Worm (Caenorhabditis elegans): ENCODE data around the gene F55A11.1.

F55A11.1 gene

DNA sequence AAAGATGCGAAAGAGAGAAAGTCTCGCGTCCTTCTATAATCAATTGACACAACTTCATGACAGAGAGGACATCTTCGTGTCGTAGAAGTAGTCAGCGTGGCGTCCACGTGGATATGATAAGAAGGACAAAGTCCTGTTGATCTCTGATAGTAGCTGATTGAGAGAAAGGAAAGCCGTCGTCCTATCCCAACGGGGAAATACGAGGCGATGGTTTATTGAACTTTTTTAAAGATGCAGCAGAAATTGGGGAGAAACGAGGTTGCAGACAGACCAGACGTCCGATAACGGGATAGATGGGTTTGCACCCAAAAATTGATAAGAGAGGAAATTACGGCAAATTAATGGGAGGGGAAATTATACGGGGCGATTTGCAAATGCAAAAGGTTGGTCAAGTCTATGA lies 38.3 kb upstream of the F55A11.1 start (continued):
- TF ChIP-seq ceh-63 (GFP tag; optimal IDR thresholded peaks at IDR 0.05) (no peak), nhr-71 (tag; optimal IDR thresholded peaks at IDR 0.05) (peak; percentile 91), pag-3 (tag; optimal IDR thresholded peaks at IDR 0.05; ENCODE audit: borderline replicate concordance, insufficient read depth) (no peak), efl-3 (GFP tag; optimal IDR thresholded peaks at IDR 0.05) (no peak), C34B4.2 (tag; optimal IDR thresholded peaks at IDR 0.05) (no peak), irx-1 (tag; optimal IDR thresholded peaks at IDR 0.05) (no peak), nhr-28 (tag; optimal IDR thresholded peaks at IDR 0.05) (no peak), unc-30 (tag; optimal IDR thresholded peaks at IDR 0.05) (no peak), nhr-237 (tag; optimal IDR thresholded peaks at IDR 0.05) (no peak), nhr-47 (tag; optimal IDR thresholded peaks at IDR 0.05) (peak; percentile 73), ceh-88 (GFP tag; IDR thresholded peaks at IDR 0.05) (no peak), hlh-17 (GFP tag; optimal IDR thresholded peaks at IDR 0.05; ENCODE audit: borderline replicate concordance) (no peak), lin-35 (GFP tag; optimal IDR thresholded peaks at IDR 0.05) (peak in 1 of 2 experiments; percentile 69), fkh-4 (tag; optimal IDR thresholded peaks at IDR 0.05; ENCODE audit: borderline replicate concordance) (no peak), rnt-1 (tag; optimal IDR thresholded peaks at IDR 0.05) (no peak), Y116A8C.19 (tag; optimal IDR thresholded peaks at IDR 0.05; ENCODE audit: borderline replicate concordance) (no peak), ama-1 (optimal IDR thresholded peaks at IDR 0.05) (no peak), alr-1 (tag; optimal IDR thresholded peaks at IDR 0.05; ENCODE audit: borderline replicate concordance) (no peak), egl-13 (tag; optimal IDR thresholded peaks at IDR 0.05) (no peak), ets-5 (GFP tag; IDR thresholded peaks at IDR 0.05) (no peak), F16B12.6 (tag; optimal IDR thresholded peaks at IDR 0.05) (no peak), unc-98 (GFP tag; IDR thresholded peaks at IDR 0.05) (no peak), swsn-7 (tag; optimal IDR thresholded peaks at IDR 0.05) (peak; percentile 19), elt-3 (tag; optimal IDR thresholded peaks at IDR 0.05) (peak; percentile 84 to 100 (median 98)), fos-1 (tag; optimal IDR thresholded peaks at IDR 0.05) (no peak), grh-1 (GFP tag; IDR thresholded peaks at IDR 0.05) (peak; percentile 86), snpc-4 (tag; optimal IDR thresholded peaks at IDR 0.05) (no peak), pqm-1 (tag; optimal IDR thresholded peaks at IDR 0.05) (no peak), nhr-20 (tag; optimal IDR thresholded peaks at IDR 0.05) (peak; percentile 95), nhr-11 (tag; optimal IDR thresholded peaks at IDR 0.05) (no peak), skn-1 (tag; optimal IDR thresholded peaks at IDR 0.05) (no peak), egl-27 (tag; optimal IDR thresholded peaks at IDR 0.05) (peak in 1 of 2 experiments; percentile 60), nhr-84 (tag; optimal IDR thresholded peaks at IDR 0.05) (no peak), hpl-2 (GFP tag; optimal IDR thresholded peaks at IDR 0.05) (no peak), nhr-90 (tag; optimal IDR thresholded peaks at IDR 0.05; ENCODE audit: poor library complexity) (peak; percentile 89), lsy-2 (tag; optimal IDR thresholded peaks at IDR 0.05) (peak; percentile 30 to 61), sup-37 (GFP tag; optimal IDR thresholded peaks at IDR 0.05) (no peak), mab-9 (GFP tag; IDR thresholded peaks at IDR 0.05) (no peak), isw-1 (GFP tag; IDR thresholded peaks at IDR 0.05) (no peak), elt-2 (tag; optimal IDR thresholded peaks at IDR 0.05) (no peak), nhr-85 (tag) (peak; percentile 99), blmp-1 (tag; optimal IDR thresholded peaks at IDR 0.05) (peak; percentile 98), lin-15B (tag; optimal IDR thresholded peaks at IDR 0.05) (no peak), tlp-1 (tag; optimal IDR thresholded peaks at IDR 0.05) (no peak), nhr-77 (tag; optimal IDR thresholded peaks at IDR 0.05) (peak; percentile 45), ceh-82 (tag; optimal IDR thresholded peaks at IDR 0.05) (no peak), unc-62 (GFP tag; optimal IDR thresholded peaks at IDR 0.05) (no peak), snu-23 (GFP tag; optimal IDR thresholded peaks at IDR 0.05) (peak; percentile 77), tbx-2 (tag; optimal IDR thresholded peaks at IDR 0.05) (peak; percentile 84), unc-130 (tag; optimal IDR thresholded peaks at IDR 0.05) (peak; percentile 86), vab-15 (tag; optimal IDR thresholded peaks at IDR 0.05) (no peak)

All from whole organism, L1 larva.